Worm (Caenorhabditis elegans) whole organism, L2 larva: Measurements from ENCODE around the gene pch-2.

ENCODE experiments used
- C34F6.9 ChIP-seq: fragments of 150-350 bp; optimal IDR thresholded peaks from 2 replicates; lab custom pipeline; 2014; ENCODE audit warnings: missing biosample characterization, missing genetic modification characterization
- R02D3.7 ChIP-seq: fragments of 150-350 bp; optimal IDR thresholded peaks from 2 replicates; lab custom pipeline; 2014; ENCODE audit warnings: missing biosample characterization, missing genetic modification characterization
- Y55F3AM.14 ChIP-seq: fragments of 200-800 bp; sonication (Bioruptor generic); optimal IDR thresholded peaks from 2 replicates; lab custom pipeline; 2018; ENCODE audit warnings: mild to moderate bottlenecking, missing genetic modification characterization, missing compliant biosample characterization
- ZK546.5 ChIP-seq: sonication (generic microtip); optimal IDR thresholded peaks from 2 replicates; lab custom pipeline; 2017; ENCODE audit warnings: missing biosample characterization, missing genetic modification characterization
- alr-1 ChIP-seq: fragments of 150-350 bp; optimal IDR thresholded peaks from 2 replicates; lab custom pipeline; 2014; ENCODE audit warnings: missing biosample characterization, missing genetic modification characterization
- aly-2 ChIP-seq: fragments of 150-350 bp; optimal IDR thresholded peaks from 2 replicates; lab custom pipeline; 2014; ENCODE audit warnings: missing biosample characterization, missing genetic modification characterization
- ceh-16 ChIP-seq: fragments of 150-350 bp; optimal IDR thresholded peaks from 2 replicates; lab custom pipeline; 2014; ENCODE audit warnings: missing biosample characterization, missing genetic modification characterization
- ceh-82 ChIP-seq: fragments of 150-350 bp; optimal IDR thresholded peaks from 2 replicates; lab custom pipeline; 2014; ENCODE audit warnings: missing biosample characterization, missing genetic modification characterization
- crh-2 ChIP-seq: sonication (generic microtip); optimal IDR thresholded peaks from 2 replicates; lab custom pipeline; 2017; ENCODE audit warnings: missing biosample characterization, missing genetic modification characterization
- dmd-4 ChIP-seq: sonication (generic microtip); optimal IDR thresholded peaks from 2 replicates; lab custom pipeline; 2017; ENCODE audit warnings: missing biosample characterization, missing genetic modification characterization
- elt-1 ChIP-seq: fragments of 150-350 bp; optimal IDR thresholded peaks from 2 replicates; lab custom pipeline; 2014; ENCODE audit warnings: missing biosample characterization, missing genetic modification characterization
- elt-3 ChIP-seq: sonication (generic microtip); optimal IDR thresholded peaks from 2 replicates; lab custom pipeline; 2017; ENCODE audit warnings: missing biosample characterization, missing genetic modification characterization
- gmeb-1 ChIP-seq: fragments of 150-350 bp; optimal IDR thresholded peaks from 2 replicates; lab custom pipeline; 2014; ENCODE audit warnings: missing biosample characterization, missing genetic modification characterization
- lin-11 ChIP-seq: fragments of 150-350 bp; sonication (generic microtip); optimal IDR thresholded peaks from 2 replicates; lab custom pipeline; 2014; ENCODE audit warnings: missing biosample characterization, missing genetic modification characterization, inconsistent platforms, mixed read lengths
- lin-13 ChIP-seq: fragments of 150-350 bp; optimal IDR thresholded peaks from 2 replicates; lab custom pipeline; 2014; ENCODE audit warnings: missing biosample characterization, missing genetic modification reagents, missing genetic modification characterization
- lin-39 ChIP-seq: fragments of 150-350 bp; optimal IDR thresholded peaks from 2 replicates; lab custom pipeline; 2014; ENCODE audit warnings: missing biosample characterization, missing genetic modification reagents, missing genetic modification characterization
- mab-5 ChIP-seq: fragments of 150-350 bp; optimal IDR thresholded peaks from 2 replicates; lab custom pipeline; 2014; ENCODE audit warnings: missing biosample characterization, missing genetic modification characterization
- mbf-1 ChIP-seq: sonication (generic microtip); optimal IDR thresholded peaks from 2 replicates; lab custom pipeline; 2017; ENCODE audit warnings: missing biosample characterization, missing genetic modification characterization
- mdl-1 ChIP-seq, 2 experiments: fragments of 150-350 bp in 1 of 2; sonication (generic microtip) in 1 of 2; optimal IDR thresholded peaks; 2 replicates each; lab custom pipeline; 2017; ENCODE audit warnings: missing biosample characterization in 2 of 2, missing genetic modification characterization in 2 of 2
- nhr-10 ChIP-seq: sonication (generic microtip); optimal IDR thresholded peaks from 2 replicates; lab custom pipeline; 2017; ENCODE audit warnings: missing biosample characterization, missing genetic modification characterization
- nhr-12 ChIP-seq: fragments of 150-350 bp; optimal IDR thresholded peaks from 2 replicates; lab custom pipeline; 2014; ENCODE audit warnings: missing biosample characterization, missing genetic modification characterization
- nhr-21 ChIP-seq: fragments of 150-350 bp; optimal IDR thresholded peaks from 2 replicates; lab custom pipeline; 2014; ENCODE audit warnings: missing biosample characterization, missing genetic modification characterization
- nhr-23 ChIP-seq: fragments of 150-350 bp; optimal IDR thresholded peaks from 2 replicates; lab custom pipeline; 2014; ENCODE audit warnings: missing biosample characterization, missing genetic modification reagents, missing genetic modification characterization
- nhr-25 ChIP-seq: fragments of 150-350 bp; sonication (generic microtip); optimal IDR thresholded peaks from 3 replicates; lab custom pipeline; 2014; ENCODE audit warnings: missing biosample characterization, missing genetic modification characterization
- nhr-77 ChIP-seq: fragments of 150-350 bp; optimal IDR thresholded peaks from 2 replicates; lab custom pipeline; 2014; ENCODE audit warnings: missing biosample characterization, missing genetic modification characterization
- peb-1 ChIP-seq: fragments of 150-350 bp; optimal IDR thresholded peaks from 2 replicates; lab custom pipeline; 2014; ENCODE audit warnings: missing biosample characterization, missing genetic modification characterization
- sem-4 ChIP-seq: fragments of 150-350 bp; optimal IDR thresholded peaks from 2 replicates; lab custom pipeline; 2014; ENCODE audit warnings: missing biosample characterization, missing genetic modification reagents, missing genetic modification characterization
- skn-1 ChIP-seq: sonication (generic microtip); optimal IDR thresholded peaks from 2 replicates; lab custom pipeline; 2017; ENCODE audit warnings: missing biosample characterization, missing genetic modification characterization
- sma-3 ChIP-seq: sonication (generic microtip); optimal IDR thresholded peaks from 2 replicates; lab custom pipeline; 2016; ENCODE audit warnings: missing genetic modification reagents, missing genetic modification characterization, missing compliant biosample characterization
- sma-9 ChIP-seq, 2 experiments: fragments of 150-350 bp in 1 of 2; sonication (generic microtip) in 1 of 2; optimal IDR thresholded peaks; 2 replicates each; lab custom pipeline; 2014 to 2016; ENCODE audit warnings: missing genetic modification characterization in 2 of 2, mild to moderate bottlenecking in 1 of 2, missing biosample characterization in 1 of 2, missing compliant biosample characterization in 1 of 2, missing genetic modification reagents in 1 of 2, moderate library complexity in 1 of 2
- snpc-4 ChIP-seq: fragments of 150-350 bp; optimal IDR thresholded peaks from 2 replicates; lab custom pipeline; 2014; ENCODE audit warnings: missing biosample characterization, missing genetic modification characterization
- unc-55 ChIP-seq: fragments of 150-350 bp; sonication (generic microtip); optimal IDR thresholded peaks from 3 replicates; lab custom pipeline; 2014; ENCODE audit warnings: missing biosample characterization, missing genetic modification reagents, missing genetic modification characterization

Gene pch-2

DNA sequence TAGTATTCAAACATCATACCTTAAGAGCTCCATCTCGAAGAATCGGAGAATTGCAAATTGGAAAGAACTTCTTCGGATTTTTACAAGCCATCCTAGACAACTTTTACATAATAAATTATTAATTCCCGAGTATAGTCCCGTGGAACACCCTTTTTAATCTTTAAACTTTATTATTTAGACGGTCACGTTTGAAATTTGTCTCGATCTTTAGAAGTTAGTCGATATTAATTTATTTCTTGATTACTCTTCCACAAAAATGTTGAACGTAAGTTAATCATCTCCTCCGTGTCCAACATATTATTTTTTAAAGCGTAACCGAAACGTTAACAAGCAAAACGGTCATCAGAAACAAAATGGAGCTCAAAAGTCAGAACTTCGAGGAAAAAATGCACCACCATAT lies 15.3 kb downstream of the pch-2 start, which contains the start of the genes decr-1.3 and T05C12.1:
decr-1.3 (minus strand) TSS at position 101 of the 400 bp plus-strand sequence.
T05C12.1 (plus strand) TSS at position 232 of the 400 bp plus-strand sequence.
- no peak for TF ChIP-seq lin-39 (tag; lab: Kevin White, UChicago)
- no peak for TF ChIP-seq alr-1 (tag; lab: Kevin White, UChicago)
- TF ChIP-seq Y55F3AM.14 (GFP tag; lab: Kevin White, UChicago) = no peak
- TF ChIP-seq ZK546.5 (tag; lab: Kevin White, UChicago) = no peak
- TF ChIP-seq mbf-1 (tag; lab: Kevin White, UChicago) = no peak

DNA sequence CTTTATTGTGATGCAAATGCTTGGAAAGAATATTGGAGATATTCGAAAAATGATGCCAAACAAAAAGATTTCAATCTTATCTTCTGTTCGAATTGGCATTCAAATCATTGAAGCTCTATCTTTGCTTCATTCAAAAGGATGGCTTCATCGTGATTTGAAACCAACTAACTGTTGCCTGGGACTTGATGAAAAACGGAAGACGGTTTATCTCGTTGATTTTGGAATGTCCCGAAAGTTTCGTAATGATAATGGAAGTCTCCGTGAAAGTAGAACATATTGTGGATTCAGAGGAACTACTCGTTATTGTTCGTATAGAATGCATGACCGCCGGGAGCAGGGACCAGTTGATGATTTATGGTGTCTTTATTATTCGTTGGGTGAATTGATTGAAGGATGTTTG lies 16.0 kb downstream of the pch-2 start:
- TF ChIP-seq R02D3.7 = no peak
- TF ChIP-seq C34F6.9 (tag; lab: Kevin White, UChicago) = no peak
- no peak for TF ChIP-seq peb-1 (tag; lab: Kevin White, UChicago)
- TF ChIP-seq sma-9 (GFP tag; optimal IDR thresholded peaks at IDR 0.05; lab: Kevin White, UChicago) = no peak
- TF ChIP-seq sma-9 (tag; optimal IDR thresholded peaks at IDR 0.05; lab: Kevin White, UChicago) = no peak
- no peak for TF ChIP-seq ceh-82
- no peak for TF ChIP-seq nhr-23
- no peak for TF ChIP-seq lin-11 (tag; lab: Kevin White, UChicago)
- TF ChIP-seq mbf-1 (tag; lab: Kevin White, UChicago) = no peak
- no peak for TF ChIP-seq nhr-25
- no peak for TF ChIP-seq unc-55 (GFP tag; lab: Kevin White, UChicago)
- no peak for TF ChIP-seq alr-1 (tag; lab: Kevin White, UChicago)
- TF ChIP-seq skn-1 (tag; lab: Kevin White, UChicago) = no peak
- no peak for TF ChIP-seq Y55F3AM.14 (GFP tag; lab: Kevin White, UChicago)
- TF ChIP-seq crh-2 (tag; lab: Kevin White, UChicago) = no peak
- no peak for TF ChIP-seq nhr-21 (tag; lab: Kevin White, UChicago)
- no peak for TF ChIP-seq mdl-1 (tag; optimal IDR thresholded peaks at IDR 0.05; lab: Kevin White, UChicago)

DNA sequence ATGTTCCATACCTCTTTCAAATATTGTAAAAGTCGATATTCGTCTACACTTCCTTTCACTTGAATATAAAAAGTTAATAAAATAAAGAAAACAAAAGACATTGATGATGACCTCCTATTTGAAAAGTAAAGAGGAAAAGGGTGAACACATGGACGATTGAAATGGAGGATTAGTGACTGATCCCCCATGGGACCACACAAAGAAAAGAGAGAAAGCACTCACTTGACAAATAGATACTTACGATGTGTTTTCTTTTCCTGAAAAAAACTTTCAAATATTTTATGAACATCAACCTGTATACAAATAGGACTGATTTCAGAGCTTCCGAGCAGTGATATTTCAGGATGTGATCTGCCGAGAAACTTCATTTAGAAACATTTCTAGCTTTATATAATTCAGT lies 18.9 kb downstream of the pch-2 start, which contains the start of gene acr-14:
acr-14 (minus strand) TSS at position 101 of the 400 bp plus-strand sequence.
- TF ChIP-seq gmeb-1 (tag; lab: Kevin White, UChicago) (no peak), lin-39 (tag; lab: Kevin White, UChicago) (no peak), sma-3 (GFP tag; lab: Kevin White, UChicago) (no peak), aly-2 (tag; lab: Kevin White, UChicago) (no peak), dmd-4 (tag; lab: Kevin White, UChicago) (no peak), C34F6.9 (tag; lab: Kevin White, UChicago) (no peak)

DNA sequence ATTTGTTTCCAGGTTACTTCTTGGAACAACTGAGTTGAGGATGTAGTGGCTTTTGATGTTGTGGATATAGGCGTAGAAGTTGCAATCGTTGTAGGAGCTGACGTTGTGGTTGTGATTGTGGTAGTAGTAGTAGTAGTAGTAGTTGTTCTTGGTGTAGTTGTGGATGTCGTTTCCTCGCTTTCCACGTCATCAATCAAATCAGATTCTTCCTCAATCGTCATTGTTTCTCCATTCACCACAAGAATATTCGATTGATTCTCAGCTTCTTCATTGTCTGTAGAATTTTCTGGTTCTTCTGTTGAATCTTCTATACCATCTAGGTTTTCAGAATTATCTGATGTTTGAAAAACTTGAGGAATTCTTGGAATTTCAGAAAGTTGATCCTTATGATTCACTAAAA lies 20.5 kb downstream of the pch-2 start:
- TF ChIP-seq mab-5 = no peak
- no peak for TF ChIP-seq nhr-77 (tag; lab: Kevin White, UChicago)
- TF ChIP-seq C34F6.9 (tag; lab: Kevin White, UChicago) = no peak
- TF ChIP-seq ZK546.5 (tag; lab: Kevin White, UChicago) = no peak
- TF ChIP-seq ceh-16 (tag; lab: Kevin White, UChicago) = no peak
- TF ChIP-seq mdl-1 (tag; optimal IDR thresholded peaks at IDR 0.05; lab: Kevin White, UChicago) = no peak
- no peak for TF ChIP-seq unc-55 (GFP tag; lab: Kevin White, UChicago)
- no peak for TF ChIP-seq lin-11 (tag; lab: Kevin White, UChicago)
- TF ChIP-seq R02D3.7 = no peak
- TF ChIP-seq nhr-10 (tag; lab: Kevin White, UChicago) = no peak
- no peak for TF ChIP-seq lin-39 (tag; lab: Kevin White, UChicago)
- TF ChIP-seq elt-3 (tag; lab: Kevin White, UChicago) = no peak
- no peak for TF ChIP-seq alr-1 (tag; lab: Kevin White, UChicago)
- TF ChIP-seq nhr-21 (tag; lab: Kevin White, UChicago) = no peak

DNA sequence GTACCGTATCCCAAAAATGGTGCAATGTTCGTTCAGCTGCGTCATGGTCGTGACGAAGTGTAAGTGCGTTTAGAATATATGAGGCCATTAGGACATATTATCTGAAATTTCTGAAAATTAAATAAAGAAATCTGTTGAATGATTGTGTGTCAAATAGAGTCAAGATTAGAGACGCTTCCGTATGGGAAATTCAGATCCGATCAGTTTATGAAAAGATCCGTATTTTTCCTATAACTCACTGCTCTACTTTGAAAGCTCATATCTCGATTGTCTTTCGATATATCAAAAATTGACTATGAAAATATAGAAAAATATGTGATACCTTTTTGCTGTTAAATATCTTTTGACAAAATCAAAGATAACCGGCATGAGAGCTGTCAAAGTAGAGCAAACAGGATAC lies 22.1 kb downstream of the pch-2 start, which contains the start of gene T05C12.4:
T05C12.4 (minus strand) TSS at position 101 of the 400 bp plus-strand sequence.
- no peak for TF ChIP-seq unc-55 (GFP tag; lab: Kevin White, UChicago)
- TF ChIP-seq nhr-12 (tag; lab: Kevin White, UChicago) = no peak
- no peak for TF ChIP-seq mbf-1 (tag; lab: Kevin White, UChicago)
- no peak for TF ChIP-seq dmd-4 (tag; lab: Kevin White, UChicago)
- TF ChIP-seq snpc-4 (tag; lab: Kevin White, UChicago) = no peak
- no peak for TF ChIP-seq elt-1 (tag; lab: Kevin White, UChicago)
- TF ChIP-seq sem-4 (tag; lab: Kevin White, UChicago) = no peak
- TF ChIP-seq lin-13 (GFP tag; lab: Kevin White, UChicago) = no peak
- TF ChIP-seq nhr-77 (tag; lab: Kevin White, UChicago) = no peak
